Fruit fly (Drosophila melanogaster) whole organism: ENCODE results near the gene Semp1.

Source experiments
- CG8478 ChIP-seq: fragments of >200 bp; optimal IDR thresholded peaks from 2 replicates; lab custom pipeline; 2018; ENCODE audit warnings: inconsistent platforms
- psq ChIP-seq: fragments of >200 bp; optimal IDR thresholded peaks from 2 replicates; lab custom pipeline; 2017

DNA sequence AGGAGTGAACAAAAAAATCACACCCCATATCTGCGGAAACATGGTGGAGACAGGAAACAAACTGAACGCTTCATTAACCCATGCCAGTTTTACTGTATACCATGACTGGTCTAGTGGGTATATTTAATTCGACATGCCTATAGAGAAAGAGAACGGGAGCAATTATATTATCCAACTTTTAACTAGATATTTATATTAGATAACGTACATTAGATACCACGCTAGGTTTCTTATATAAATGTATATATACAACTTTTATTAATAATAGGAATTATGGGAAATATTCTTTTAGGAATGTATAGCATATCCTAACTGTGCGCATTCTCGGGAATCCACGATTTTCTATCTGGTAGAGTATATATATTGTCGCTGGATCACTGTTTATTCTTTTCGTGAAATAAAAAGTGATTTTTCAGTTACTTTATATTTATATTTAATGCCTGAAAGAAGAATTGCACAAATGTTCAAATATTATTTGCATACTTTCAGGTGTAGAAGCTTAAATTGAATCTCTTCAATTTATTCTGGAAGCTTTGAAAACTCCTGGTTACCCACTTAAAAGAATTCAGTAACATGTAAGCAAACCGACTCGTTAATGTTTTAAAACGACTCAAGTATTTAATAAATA is at the start of gene Semp1:
- no peak for TF ChIP-seq psq (lab: Kevin White, UChicago)
- no peak for TF ChIP-seq CG8478 (lab: Kevin White, UChicago)
